Worm (Caenorhabditis elegans): ENCODE data around the gene ZK593.3.
"Not testable (repeated sequence)": the region's sequence is repeated elsewhere in the genome, so short reads cannot be mapped to it uniquely, and the experiment has no call there.

Gene ZK593.3

ce11 chrIV:10949510-10949909 is 34.0 kb downstream of the ZK593.3 start, which contains the start of gene nsph-3.1:
Gene nsph-3.1 (plus strand): TSS chrIV:10949810.
- TF ChIP-seq rnt-1 (tag; optimal IDR thresholded peaks at IDR 0.05) (no peak), pax-3 (tag; optimal IDR thresholded peaks at IDR 0.05) (no peak), dsc-1 (tag; optimal IDR thresholded peaks at IDR 0.05) (no peak), elt-2 (tag; optimal IDR thresholded peaks at IDR 0.05) (no peak), fos-1 (tag; optimal IDR thresholded peaks at IDR 0.05) (no peak), nhr-12 (tag; optimal IDR thresholded peaks at IDR 0.05) (no peak), ama-1 (optimal IDR thresholded peaks at IDR 0.05) (no peak), egl-27 (tag; optimal IDR thresholded peaks at IDR 0.05) (no peak), lir-3 (tag; optimal IDR thresholded peaks at IDR 0.05; ENCODE audit: poor library complexity) (no peak), pag-3 (tag; optimal IDR thresholded peaks at IDR 0.05; ENCODE audit: borderline replicate concordance, insufficient read depth) (no peak), lin-14 (GFP tag; optimal IDR thresholded peaks at IDR 0.05) (no peak)

ce11 chrIV:10950363-10951214 is 35.1 kb downstream of the ZK593.3 start:
- TF ChIP-seq ztf-4 (tag; optimal IDR thresholded peaks at IDR 0.05) (no peak), efl-1 (optimal IDR thresholded peaks at IDR 0.05) (no peak), efl-1 (GFP tag; optimal IDR thresholded peaks at IDR 0.05 in 1 of 2) (peak in 1 of 2 experiments; percentile 92)

- TF ChIP-seq swsn-7 (tag; optimal IDR thresholded peaks at IDR 0.05) (no peak), zag-1 (tag; optimal IDR thresholded peaks at IDR 0.05) (no peak), nhr-20 (tag; optimal IDR thresholded peaks at IDR 0.05) (no peak), efl-1 (optimal IDR thresholded peaks at IDR 0.05) (no peak), efl-1 (GFP tag; optimal IDR thresholded peaks at IDR 0.05 in 1 of 2) (no peak), ztf-11 (tag; optimal IDR thresholded peaks at IDR 0.05) (no peak), sptf-1 (tag; optimal IDR thresholded peaks at IDR 0.05) (no peak), egl-27 (tag; optimal IDR thresholded peaks at IDR 0.05) (no peak), xbp-1 (tag; optimal IDR thresholded peaks at IDR 0.05) (no peak), dpl-1 (GFP tag; optimal IDR thresholded peaks at IDR 0.05) (no peak), elt-3 (tag; optimal IDR thresholded peaks at IDR 0.05) (no peak), alr-1 (tag; optimal IDR thresholded peaks at IDR 0.05; ENCODE audit: borderline replicate concordance) (no peak), jun-1 (tag; optimal IDR thresholded peaks at IDR 0.05) (no peak)
These were observed 36.5 kb downstream of the ZK593.3 start, which contains the start of gene Y69E1A.3 for ce11 chrIV:10951997-10952396. Gene Y69E1A.3 (plus strand): TSS chrIV:10952297.

ce11 chrIV:10954955-10955354 is 39.5 kb downstream of the ZK593.3 start, which contains the start of gene Y69E1A.4:
Gene Y69E1A.4 (plus strand): TSS chrIV:10955255.
- not testable (repeated sequence) for TF ChIP-seq zag-1, nhr-11, egl-13 (tag; optimal IDR thresholded peaks at IDR 0.05)

ce11 chrIV:10957583-10958229 is 42.2 kb downstream of the ZK593.3 start, which contains the start of gene Y69E1A.5:
Gene Y69E1A.5 (minus strand): TSS chrIV:10957655.
- TF ChIP-seq swsn-7 (tag; optimal IDR thresholded peaks at IDR 0.05) (no peak), lin-14 (GFP tag; optimal IDR thresholded peaks at IDR 0.05) (peak; percentile 72), pqm-1 (tag; optimal IDR thresholded peaks at IDR 0.05) (no peak), lin-13 (GFP tag; optimal IDR thresholded peaks at IDR 0.05) (no peak), C04F5.9 (tag; optimal IDR thresholded peaks at IDR 0.05) (no peak), fos-1 (tag; optimal IDR thresholded peaks at IDR 0.05) (no peak), skn-1 (tag; optimal IDR thresholded peaks at IDR 0.05) (no peak), hpl-2 (GFP tag; optimal IDR thresholded peaks at IDR 0.05) (no peak), sox-4 (tag; optimal IDR thresholded peaks at IDR 0.05) (no peak), pax-3 (tag; optimal IDR thresholded peaks at IDR 0.05) (no peak), lir-3 (tag; optimal IDR thresholded peaks at IDR 0.05; ENCODE audit: poor library complexity) (no peak), elt-2 (tag; optimal IDR thresholded peaks at IDR 0.05) (no peak), rnt-1 (tag; optimal IDR thresholded peaks at IDR 0.05) (peak; percentile 62), nhr-11 (tag; optimal IDR thresholded peaks at IDR 0.05) (no peak), ceh-8 (GFP tag; optimal IDR thresholded peaks at IDR 0.05) (no peak), fkh-10 (GFP tag; optimal IDR thresholded peaks at IDR 0.05) (no peak), unc-30 (tag; optimal IDR thresholded peaks at IDR 0.05) (no peak), efl-1 (optimal IDR thresholded peaks at IDR 0.05) (no peak), efl-1 (GFP tag; optimal IDR thresholded peaks at IDR 0.05 in 1 of 2) (peak in 1 of 2 experiments; percentile 81), lin-15B (tag; optimal IDR thresholded peaks at IDR 0.05) (no peak)
